Fruit fly (Drosophila melanogaster) whole organism: ENCODE data around the gene Ibf1.

Experiments used
- CG8478 ChIP-seq: fragments of >200 bp; optimal IDR thresholded peaks from 2 replicates; lab custom pipeline; 2018; ENCODE audit warnings: inconsistent platforms
- psq ChIP-seq: fragments of >200 bp; optimal IDR thresholded peaks from 2 replicates; lab custom pipeline; 2017

DNA sequence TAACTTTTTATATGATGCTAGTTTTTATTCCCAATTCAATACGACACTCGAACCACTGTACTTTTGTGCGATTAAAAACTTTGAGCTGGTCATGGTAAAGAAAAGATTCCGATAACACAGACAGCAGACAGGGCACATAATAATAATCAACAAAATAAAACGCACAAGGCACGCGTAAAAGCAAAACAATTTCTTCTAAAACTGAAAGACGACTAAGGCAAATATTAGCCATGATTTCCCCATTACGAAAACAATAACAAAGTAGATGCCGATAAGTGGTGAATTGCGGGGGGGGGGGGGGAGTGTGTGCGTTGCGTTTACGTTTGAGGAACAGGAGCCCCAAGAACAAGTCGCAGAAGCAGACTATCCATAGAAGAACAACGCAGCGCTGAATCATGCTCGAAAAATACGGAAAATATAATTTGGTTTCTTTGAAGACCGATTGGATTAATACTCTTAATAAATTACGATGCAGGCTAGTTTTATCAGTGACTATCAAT, 24.0 kb upstream of the Ibf1 start:
- TF ChIP-seq CG8478 (lab: Kevin White, UChicago), result no peak
- TF ChIP-seq psq, result no peak
